Fruit fly (Drosophila melanogaster): ENCODE results near the gene RpS14b.

Gene RpS14b

DNA sequence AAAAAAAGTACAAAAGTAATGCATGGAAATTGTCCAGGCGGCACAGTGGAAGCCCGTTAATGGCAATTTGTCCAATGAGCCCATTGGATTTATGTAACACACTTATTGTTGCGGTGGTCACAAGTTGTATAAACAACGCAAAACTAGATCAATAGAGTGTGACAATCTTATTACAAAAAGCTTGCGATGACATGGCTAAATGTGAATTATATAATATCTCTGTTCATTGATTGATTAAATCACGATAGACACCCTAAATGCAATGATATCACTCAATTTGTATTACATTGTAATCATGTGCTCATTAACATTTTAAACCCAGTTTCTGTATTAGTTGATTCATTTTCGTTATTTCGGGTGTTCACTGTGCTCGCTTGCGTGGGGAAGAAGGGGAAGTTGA lies 43.3 kb downstream of the RpS14b start (continued):
- TF ChIP-seq cato (GFP tag; optimal IDR thresholded peaks at IDR 0.05; ENCODE audit: borderline replicate concordance), result no peak
- no peak for TF ChIP-seq CG9932 (GFP tag; IDR thresholded peaks at IDR 0.05)
- TF ChIP-seq CG9437 (GFP tag; optimal IDR thresholded peaks at IDR 0.05), result no peak
- TF ChIP-seq CG2129 (GFP tag; IDR thresholded peaks at IDR 0.05; ENCODE audit: partially characterized antibody), result no peak
- TF ChIP-seq gfzf (GFP tag; optimal IDR thresholded peaks at IDR 0.05), result no peak
- TF ChIP-seq CG31224 (GFP tag; IDR thresholded peaks at IDR 0.05), result no peak
- no peak for TF ChIP-seq Spps (tag; optimal IDR thresholded peaks at IDR 0.05)
- peak; percentile 35 for TF ChIP-seq CG14710 (tag; optimal IDR thresholded peaks at IDR 0.05)
- no peak for TF ChIP-seq yki (optimal IDR thresholded peaks at IDR 0.05)
- TF ChIP-seq CG11504 (tag; optimal IDR thresholded peaks at IDR 0.05), result peak; percentile 46
- no peak for TF ChIP-seq Hr3 (GFP tag; optimal IDR thresholded peaks at IDR 0.05)
- TF ChIP-seq bbx (GFP tag; IDR thresholded peaks at IDR 0.05; ENCODE audit: partially characterized antibody), result no peak
- no peak for TF ChIP-seq CG13894 (tag; optimal IDR thresholded peaks at IDR 0.05)
- no peak for TF ChIP-seq CG33213 (GFP tag; optimal IDR thresholded peaks at IDR 0.05)
- no peak for TF ChIP-seq ewg (GFP tag; optimal IDR thresholded peaks at IDR 0.05)
- no peak for TF ChIP-seq CG3726 (GFP tag; IDR thresholded peaks at IDR 0.05)
- TF ChIP-seq tna (GFP tag; IDR thresholded peaks at IDR 0.05; ENCODE audit: partially characterized antibody), result no peak
- no peak for TF ChIP-seq MBD-R2 (GFP tag; IDR thresholded peaks at IDR 0.05)
- no peak for TF ChIP-seq pb (GFP tag; optimal IDR thresholded peaks at IDR 0.05)
- peak; percentile 42 for TF ChIP-seq CG10979 (tag; optimal IDR thresholded peaks at IDR 0.05)
- no peak for TF ChIP-seq slp2 (GFP tag; optimal IDR thresholded peaks at IDR 0.05)
- peak; percentile 13 for TF ChIP-seq CG8388 (GFP tag; optimal IDR thresholded peaks at IDR 0.05)
- no peak for TF ChIP-seq crc (GFP tag; optimal IDR thresholded peaks at IDR 0.05)
- TF ChIP-seq CG1233 (GFP tag; optimal IDR thresholded peaks at IDR 0.05), result no peak
- TF ChIP-seq Doc3 (GFP tag; IDR thresholded peaks at IDR 0.05; ENCODE audit: partially characterized antibody), result no peak
- TF ChIP-seq CG4328 (GFP tag; optimal IDR thresholded peaks at IDR 0.05), result no peak
- peak; percentile 23 for TF ChIP-seq CoRest (tag; optimal IDR thresholded peaks at IDR 0.05)
- no peak for TF ChIP-seq pho (GFP tag; optimal IDR thresholded peaks at IDR 0.05)
- no peak for TF ChIP-seq CG16813 (GFP tag; IDR thresholded peaks at IDR 0.05; ENCODE audit: partially characterized antibody)
- no peak for TF ChIP-seq tup (GFP tag; optimal IDR thresholded peaks at IDR 0.05)
- no peak for TF ChIP-seq chif (GFP tag; optimal IDR thresholded peaks at IDR 0.05)
- TF ChIP-seq CG6175 (GFP tag; IDR thresholded peaks at IDR 0.05), result no peak
- peak; percentile 18 for TF ChIP-seq CG30403 (GFP tag; optimal IDR thresholded peaks at IDR 0.05)
- no peak for TF ChIP-seq ERR (GFP tag; optimal IDR thresholded peaks at IDR 0.05)
- no peak for TF ChIP-seq Adf1 (GFP tag; IDR thresholded peaks at IDR 0.05)
- no peak for TF ChIP-seq Fer1 (GFP tag; optimal IDR thresholded peaks at IDR 0.05)
- no peak for TF ChIP-seq CG8944 (GFP tag; optimal IDR thresholded peaks at IDR 0.05)
- no peak for TF ChIP-seq run (tag; optimal IDR thresholded peaks at IDR 0.05)
- no peak for TF ChIP-seq Nf-YC (tag; optimal IDR thresholded peaks at IDR 0.05)
- TF ChIP-seq lmd (GFP tag; IDR thresholded peaks at IDR 0.05), result no peak
- TF ChIP-seq kni (GFP tag; optimal IDR thresholded peaks at IDR 0.05), result no peak
- no peak for TF ChIP-seq HLH4C (GFP tag; IDR thresholded peaks at IDR 0.05; ENCODE audit: partially characterized antibody)
- no peak for TF ChIP-seq CG8290 (GFP tag; optimal IDR thresholded peaks at IDR 0.05)
- TF ChIP-seq CG8290 (tag; optimal IDR thresholded peaks at IDR 0.05), result no peak
- TF ChIP-seq Stat92E (GFP tag; optimal IDR thresholded peaks at IDR 0.05), result no peak
- TF ChIP-seq dmrt11E (tag; optimal IDR thresholded peaks at IDR 0.05), result peak; percentile 40
- TF ChIP-seq CG17361 (GFP tag; IDR thresholded peaks at IDR 0.05), result peak; percentile 57; the same call in 2 of the 3 replicates
- no peak for TF ChIP-seq CkIIα-i1 (GFP tag; IDR thresholded peaks at IDR 0.05)
- no peak for TF ChIP-seq z (GFP tag; IDR thresholded peaks at IDR 0.05)
- TF ChIP-seq CG6689 (GFP tag; IDR thresholded peaks at IDR 0.05), result no peak
- TF ChIP-seq pum (GFP tag; optimal IDR thresholded peaks at IDR 0.05), result no peak
- no peak for TF ChIP-seq danr (GFP tag; IDR thresholded peaks at IDR 0.05)
